Worm (Caenorhabditis elegans): ENCODE measurements around the gene K07F5.22.

The K07F5.22 gene

ce11 chrIV:9863817-9864216, 1.1 kb upstream of the K07F5.22 start, which contains the start of gene K07F5.16:
Gene K07F5.16 (plus strand): TSS chrIV:9864117.
- TF ChIP-seq egl-13 (tag; optimal IDR thresholded peaks at IDR 0.05) = no peak
- no peak for TF ChIP-seq ztf-4 (tag; optimal IDR thresholded peaks at IDR 0.05)
- TF ChIP-seq nhr-47 (tag; optimal IDR thresholded peaks at IDR 0.05) = no peak
- no peak for TF ChIP-seq C04F5.9 (tag; optimal IDR thresholded peaks at IDR 0.05)
- TF ChIP-seq irx-1 (tag; optimal IDR thresholded peaks at IDR 0.05) = no peak
- TF ChIP-seq tbx-2 (tag; optimal IDR thresholded peaks at IDR 0.05) = no peak
- no peak for TF ChIP-seq isw-1 (GFP tag; IDR thresholded peaks at IDR 0.05)
- no peak for TF ChIP-seq ztf-11 (tag; optimal IDR thresholded peaks at IDR 0.05)
- TF ChIP-seq mdl-1 (tag; optimal IDR thresholded peaks at IDR 0.05) = no peak
- no peak for TF ChIP-seq hpl-2 (GFP tag; optimal IDR thresholded peaks at IDR 0.05)
- TF ChIP-seq hlh-17 (GFP tag; optimal IDR thresholded peaks at IDR 0.05; ENCODE audit: borderline replicate concordance) = no peak

ce11 chrIV:9866865-9867264, 2.0 kb downstream of the K07F5.22 start:
- TF ChIP-seq nhr-20 (tag; optimal IDR thresholded peaks at IDR 0.05) = peak; percentile 59
- no peak for TF ChIP-seq ztf-4 (tag; optimal IDR thresholded peaks at IDR 0.05)

ce11 chrIV:9867915-9868314, 3.0 kb downstream of the K07F5.22 start:
- no peak for TF ChIP-seq C04F5.9 (tag; optimal IDR thresholded peaks at IDR 0.05)
- TF ChIP-seq tlp-1 (tag; optimal IDR thresholded peaks at IDR 0.05) = no peak
- TF ChIP-seq nhr-20 (tag; optimal IDR thresholded peaks at IDR 0.05) = peak; percentile 96
- TF ChIP-seq nhr-19 (GFP tag; conservative IDR thresholded peaks at IDR 0.05) = peak; percentile 87
- TF ChIP-seq alr-1 (tag; optimal IDR thresholded peaks at IDR 0.05; ENCODE audit: borderline replicate concordance) = no peak
- TF ChIP-seq snu-23 (GFP tag; optimal IDR thresholded peaks at IDR 0.05) = peak; percentile 86
- TF ChIP-seq zag-1 (tag; optimal IDR thresholded peaks at IDR 0.05) = no peak
- TF ChIP-seq ets-5 (GFP tag; IDR thresholded peaks at IDR 0.05) = no peak
- no peak for TF ChIP-seq nhr-77 (tag; optimal IDR thresholded peaks at IDR 0.05)
- TF ChIP-seq unc-62 (GFP tag; optimal IDR thresholded peaks at IDR 0.05) = no peak
- TF ChIP-seq lin-35 (GFP tag; optimal IDR thresholded peaks at IDR 0.05) = peak in 1 of 2 experiments; percentile 74
- no peak for TF ChIP-seq pax-3 (tag; optimal IDR thresholded peaks at IDR 0.05)
- TF ChIP-seq efl-3 (GFP tag; optimal IDR thresholded peaks at IDR 0.05) = no peak
- TF ChIP-seq nhr-90 (tag; optimal IDR thresholded peaks at IDR 0.05; ENCODE audit: poor library complexity) = peak; percentile 87
- peak; percentile 53 for TF ChIP-seq mep-1 (tag; optimal IDR thresholded peaks at IDR 0.05)
- no peak for TF ChIP-seq Y116A8C.19 (tag; optimal IDR thresholded peaks at IDR 0.05; ENCODE audit: borderline replicate concordance)
- peak; percentile 93 for TF ChIP-seq nhr-71 (tag; optimal IDR thresholded peaks at IDR 0.05)
- peak; percentile 36 for TF ChIP-seq lin-13 (GFP tag; optimal IDR thresholded peaks at IDR 0.05)
- TF ChIP-seq ztf-11 (tag; optimal IDR thresholded peaks at IDR 0.05) = no peak
- peak; percentile 56 for TF ChIP-seq lir-3 (tag; optimal IDR thresholded peaks at IDR 0.05; ENCODE audit: poor library complexity)
- peak; percentile 61 to 74 for TF ChIP-seq lsy-2 (tag; optimal IDR thresholded peaks at IDR 0.05)
- peak; percentile 83 for TF ChIP-seq grh-1 (GFP tag; IDR thresholded peaks at IDR 0.05)
- peak; percentile 62 for TF ChIP-seq ztf-4 (tag; optimal IDR thresholded peaks at IDR 0.05)
- no peak for TF ChIP-seq nhr-12 (tag; optimal IDR thresholded peaks at IDR 0.05)
- no peak for TF ChIP-seq pqm-1 (tag; optimal IDR thresholded peaks at IDR 0.05)
- TF ChIP-seq aha-1 (tag; optimal IDR thresholded peaks at IDR 0.05) = no peak
- no peak for TF ChIP-seq nhr-11 (tag; optimal IDR thresholded peaks at IDR 0.05)
- TF ChIP-seq elt-2 (tag; optimal IDR thresholded peaks at IDR 0.05) = no peak
- peak in 5 of 6 experiments; percentile 56 to 98 (median 67) for TF ChIP-seq elt-3 (tag; optimal IDR thresholded peaks at IDR 0.05)
- TF ChIP-seq C16A3.4 (tag; optimal IDR thresholded peaks at IDR 0.05) = peak; percentile 44
- TF ChIP-seq egl-13 (tag; optimal IDR thresholded peaks at IDR 0.05) = no peak
- peak in 1 of 2 experiments; percentile 17 for TF ChIP-seq efl-1 (optimal IDR thresholded peaks at IDR 0.05)
- peak in 1 of 2 experiments; percentile 94 for TF ChIP-seq efl-1 (GFP tag; optimal IDR thresholded peaks at IDR 0.05 in 1 of 2)
- peak; percentile 94 for TF ChIP-seq blmp-1 (tag; optimal IDR thresholded peaks at IDR 0.05)
- TF ChIP-seq nhr-237 (tag; optimal IDR thresholded peaks at IDR 0.05) = no peak
- no peak for TF ChIP-seq isw-1 (GFP tag; IDR thresholded peaks at IDR 0.05)
- TF ChIP-seq unc-98 (GFP tag; IDR thresholded peaks at IDR 0.05) = no peak
- no peak for TF ChIP-seq fkh-8 (tag; optimal IDR thresholded peaks at IDR 0.05)
- TF ChIP-seq lin-14 (GFP tag; optimal IDR thresholded peaks at IDR 0.05) = peak; percentile 84
- TF ChIP-seq unc-130 (tag; optimal IDR thresholded peaks at IDR 0.05) = peak; percentile 89
- no peak for TF ChIP-seq ceh-8 (GFP tag; optimal IDR thresholded peaks at IDR 0.05)
- TF ChIP-seq hlh-4 (tag; optimal IDR thresholded peaks at IDR 0.05) = no peak
